Worm (Caenorhabditis elegans): ENCODE data around the gene rig-4.

Gene rig-4

DNA sequence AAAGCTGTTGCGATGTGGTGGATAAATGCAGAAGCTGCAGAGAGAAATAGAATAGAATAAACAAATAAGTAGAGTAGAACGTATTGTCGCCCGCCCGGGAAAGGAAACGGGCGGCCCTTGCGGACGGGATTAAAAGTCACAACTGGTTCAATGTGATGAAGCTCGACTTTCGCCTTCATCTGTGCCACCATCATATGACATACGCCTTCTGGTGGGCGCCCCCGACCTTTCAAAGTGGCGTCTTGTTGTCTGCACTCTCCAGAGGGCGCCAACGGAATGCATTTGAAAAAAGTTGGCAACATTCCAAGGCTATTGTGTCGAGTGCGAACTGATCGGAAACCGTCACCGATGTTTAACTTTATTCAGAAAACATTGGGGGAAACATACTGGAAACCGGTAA, 60.6 kb downstream of the rig-4 start:
- TF ChIP-seq pbrm-1 (GFP tag; IDR thresholded peaks at IDR 0.05) (0 out of 2 replicates have a peak, but pooled peaks have one; percentile 19), fkh-3 (tag; optimal IDR thresholded peaks at IDR 0.05) (no peak), egl-18 (GFP tag; IDR thresholded peaks at IDR 0.05) (0 out of 2 replicates have a peak, but pooled peaks have one; percentile 11), athp-1 (tag; optimal IDR thresholded peaks at IDR 0.05) (peak; percentile 5), madf-3 (GFP tag; IDR thresholded peaks at IDR 0.05) (no peak), madf-8 (GFP tag; conservative IDR thresholded peaks at IDR 0.05) (0 out of 2 replicates have a peak, but pooled peaks have one; percentile 18), ztf-3 (GFP tag; optimal IDR thresholded peaks at IDR 0.05) (no peak), B0336.3 (GFP tag; IDR thresholded peaks at IDR 0.05) (no peak), ztf-25 (GFP tag; IDR thresholded peaks at IDR 0.05) (0 out of 2 replicates have a peak, but pooled peaks have one; percentile 64), rec-8 (tag; optimal IDR thresholded peaks at IDR 0.05) (no peak), snpc-3.4 (tag; optimal IDR thresholded peaks at IDR 0.05) (peak; percentile 32), nhr-27 (tag; optimal IDR thresholded peaks at IDR 0.05) (no peak)
